Fruit fly (Drosophila melanogaster) whole organism: ENCODE results near the gene CaBP1.

Source experiments
- CG8478 ChIP-seq: fragments of >200 bp; optimal IDR thresholded peaks from 2 replicates; lab custom pipeline; 2018; ENCODE audit warnings: inconsistent platforms
- Dll ChIP-seq: fragments of >200 bp; optimal IDR thresholded peaks from 2 replicates; lab custom pipeline; 2017
- psq ChIP-seq: fragments of >200 bp; optimal IDR thresholded peaks from 2 replicates; lab custom pipeline; 2017
- usp ChIP-seq: fragments of >200 bp; optimal IDR thresholded peaks from 2 replicates; lab custom pipeline; 2017; ENCODE audit warnings: missing biosample characterization, missing genetic modification characterization, mixed read lengths

dm6 chr2L:16315844-16316243 is 40.7 kb downstream of the CaBP1 start:
- TF ChIP-seq usp (GFP tag; lab: Kevin White, UChicago) = no peak
- TF ChIP-seq CG8478 (lab: Kevin White, UChicago) = no peak
- TF ChIP-seq Dll = no peak
- TF ChIP-seq psq (lab: Kevin White, UChicago) = no peak
